Fruit fly (Drosophila melanogaster) whole organism, embryonic: ENCODE measurements around the gene CG45049.

Experiments used
- ATbp ChIP-seq: fragments of 200-800 bp; sonication (Bioruptor generic); optimal IDR thresholded peaks from 2 replicates; lab custom pipeline; 2017; ENCODE audit warnings: missing biosample characterization, mild to moderate bottlenecking, missing genetic modification characterization, missing genetic modification reagents
- Ada2b ChIP-seq: fragments of 200-800 bp; sonication (Bioruptor generic); IDR thresholded peaks from 2 replicates; pipeline ENCODE4 v1.3.6; 2022; ENCODE audit warnings: missing biosample characterization, missing genetic modification characterization
- Adf1 ChIP-seq: fragments of 200-800 bp; sonication (Bioruptor generic); IDR thresholded peaks from 2 replicates; pipeline ENCODE4 v1.3.6; 2022; ENCODE audit warnings: missing biosample characterization, missing genetic modification characterization
- B-H2 ChIP-seq: fragments of 200-800 bp; sonication (Bioruptor generic); optimal IDR thresholded peaks from 2 replicates; lab custom pipeline; 2018; ENCODE audit warnings: missing biosample characterization, mild to moderate bottlenecking, missing genetic modification characterization
- CG11456 ChIP-seq: fragments of 200-800 bp; sonication (Bioruptor generic); IDR thresholded peaks from 3 replicates; pipeline ENCODE4 v1.3.6; 2022; ENCODE audit warnings: missing biosample characterization, missing genetic modification characterization
- CG12104 ChIP-seq: fragments of 200-800 bp; sonication (Bioruptor generic); optimal IDR thresholded peaks from 3 replicates; lab custom pipeline; 2016; ENCODE audit warnings: missing biosample characterization, missing genetic modification characterization
- CG15696 ChIP-seq: fragments of 200-800 bp; sonication (Bioruptor generic); optimal IDR thresholded peaks from 2 replicates; lab custom pipeline; 2019; ENCODE audit warnings: missing biosample characterization, mild to moderate bottlenecking, missing genetic modification characterization, moderate library complexity
- CG17328 ChIP-seq: fragments of 200-800 bp; sonication (Bioruptor generic); IDR thresholded peaks from 2 replicates; pipeline ENCODE4 v1.3.6; 2022; ENCODE audit warnings: missing biosample characterization, missing genetic modification characterization
- CG17385 ChIP-seq: fragments of 200-800 bp; sonication (Bioruptor generic); optimal IDR thresholded peaks from 3 replicates; lab custom pipeline; 2018; ENCODE audit warnings: missing biosample characterization, mild to moderate bottlenecking, missing genetic modification characterization
- CG1792 ChIP-seq: fragments of 200-800 bp; sonication (Bioruptor generic); optimal IDR thresholded peaks from 2 replicates; lab custom pipeline; 2016; ENCODE audit warnings: missing biosample characterization, missing genetic modification characterization
- CG2116 ChIP-seq: fragments of 200-800 bp; sonication (Bioruptor generic); optimal IDR thresholded peaks from 3 replicates; lab custom pipeline; 2018; ENCODE audit warnings: missing biosample characterization, mild to moderate bottlenecking, missing genetic modification characterization
- CG3407 ChIP-seq: fragments of 200-800 bp; sonication (Bioruptor generic); optimal IDR thresholded peaks from 2 replicates; lab custom pipeline; 2018; ENCODE audit warnings: missing biosample characterization, mild to moderate bottlenecking, missing genetic modification characterization
- CG4707 ChIP-seq: fragments of 200-800 bp; sonication (Bioruptor generic); optimal IDR thresholded peaks from 2 replicates; lab custom pipeline; 2018; ENCODE audit warnings: missing biosample characterization, mild to moderate bottlenecking, missing genetic modification characterization, moderate library complexity
- CG6765 ChIP-seq: fragments of 200-800 bp; sonication (Bioruptor generic); optimal IDR thresholded peaks from 3 replicates; lab custom pipeline; 2017; ENCODE audit warnings: missing biosample characterization, mild to moderate bottlenecking, missing genetic modification characterization
- CG6854 ChIP-seq: fragments of 200-800 bp; sonication (Bioruptor generic); optimal IDR thresholded peaks from 3 replicates; lab custom pipeline; 2017; ENCODE audit warnings: missing biosample characterization, mild to moderate bottlenecking, missing genetic modification characterization
- CG8924 ChIP-seq: fragments of 200-800 bp; optimal IDR thresholded peaks from 3 replicates; lab custom pipeline; 2019; ENCODE audit warnings: missing biosample characterization, mild to moderate bottlenecking, missing genetic modification characterization, moderate library complexity
- CG9817 ChIP-seq: fragments of 200-800 bp; sonication (Bioruptor generic); optimal IDR thresholded peaks from 2 replicates; lab custom pipeline; 2018; ENCODE audit warnings: missing biosample characterization, mild to moderate bottlenecking, missing genetic modification characterization, moderate library complexity
- CoRest ChIP-seq: fragments of 200-800 bp; sonication (Bioruptor generic); optimal IDR thresholded peaks from 3 replicates; lab custom pipeline; 2018; ENCODE audit warnings: missing biosample characterization, mild to moderate bottlenecking, missing genetic modification characterization, moderate library complexity
- D ChIP-seq, 2 experiments: fragments of 200-800 bp in 1 of 2; fragments of >200 bp in 1 of 2; sonication (Bioruptor generic) in 1 of 2; optimal IDR thresholded peaks; 2 replicates in 1 of 2; 3 replicates in 1 of 2; lab custom pipeline; 2017; ENCODE audit warnings: mild to moderate bottlenecking in 1 of 2, missing biosample characterization in 1 of 2, missing genetic modification characterization in 1 of 2, missing genetic modification reagents in 1 of 2
- Dbx ChIP-seq: fragments of 200-800 bp; sonication (Bioruptor generic); IDR thresholded peaks from 3 replicates; pipeline ENCODE4 v1.3.6; 2022; ENCODE audit warnings: missing biosample characterization, missing genetic modification characterization
- Dek ChIP-seq: fragments of 200-800 bp; sonication (Bioruptor generic); optimal IDR thresholded peaks from 3 replicates; lab custom pipeline; 2019; ENCODE audit warnings: missing biosample characterization, mild to moderate bottlenecking, missing genetic modification characterization, moderate library complexity
- Dip2 ChIP-seq: fragments of 200-800 bp; sonication (Bioruptor generic); IDR thresholded peaks from 2 replicates; pipeline ENCODE4 v1.3.6; 2022; ENCODE audit warnings: missing biosample characterization, missing genetic modification characterization
- Fer1 ChIP-seq: fragments of 200-800 bp; sonication (Bioruptor generic); optimal IDR thresholded peaks from 2 replicates; lab custom pipeline; 2017; ENCODE audit warnings: missing biosample characterization, mild to moderate bottlenecking, missing genetic modification characterization
- Gug ChIP-seq: fragments of 200-800 bp; sonication (Bioruptor generic); IDR thresholded peaks from 4 replicates; pipeline ENCODE4 v1.3.6; 2022; ENCODE audit warnings: missing biosample characterization, missing genetic modification characterization
- Hr39 ChIP-seq: fragments of >200 bp; optimal IDR thresholded peaks from 2 replicates; lab custom pipeline; 2017
- Hsf ChIP-seq: fragments of 200-800 bp; sonication (Bioruptor generic); optimal IDR thresholded peaks from 3 replicates; lab custom pipeline; 2016; ENCODE audit warnings: missing biosample characterization, missing genetic modification characterization
- Lim3 ChIP-seq: fragments of 200-800 bp; sonication (Bioruptor generic); IDR thresholded peaks from 2 replicates; pipeline ENCODE4 v1.3.6; 2022; ENCODE audit warnings: missing biosample characterization, missing genetic modification characterization
- MTF-1 ChIP-seq: fragments of 200-800 bp; sonication (Bioruptor generic); optimal IDR thresholded peaks from 2 replicates; lab custom pipeline; 2018; ENCODE audit warnings: missing biosample characterization, mild to moderate bottlenecking, missing genetic modification characterization, borderline replicate concordance
- Nf-YA ChIP-seq: fragments of 200-800 bp; sonication (Bioruptor generic); IDR thresholded peaks from 2 replicates; pipeline ENCODE4 v1.3.6; 2022; ENCODE audit warnings: missing biosample characterization, missing genetic modification characterization
- Poxn ChIP-seq: fragments of 200-800 bp; sonication (Bioruptor generic); IDR thresholded peaks from 2 replicates; pipeline ENCODE4 v1.3.6; 2022; ENCODE audit warnings: missing biosample characterization, missing genetic modification characterization
- Scr ChIP-seq: fragments of 200-800 bp; sonication (Bioruptor generic); IDR thresholded peaks from 2 replicates; pipeline ENCODE4 v1.3.6; 2022; ENCODE audit warnings: missing biosample characterization, missing genetic modification characterization; ENCODE audit not compliant: partially characterized antibody
- Six4 ChIP-seq: fragments of 200-800 bp; sonication (Bioruptor generic); optimal IDR thresholded peaks from 2 replicates; lab custom pipeline; 2016; ENCODE audit warnings: missing biosample characterization, missing genetic modification characterization
- Sox102F ChIP-seq: fragments of 200-800 bp; sonication (Bioruptor generic); optimal IDR thresholded peaks from 2 replicates; lab custom pipeline; 2018; ENCODE audit warnings: missing biosample characterization, mild to moderate bottlenecking, missing genetic modification characterization, moderate library complexity
- Trl ChIP-seq, 3 experiments: fragments of >200 bp in 2 of 3; fragments of 200-800 bp in 1 of 3; sonication (Bioruptor generic) in 1 of 3; optimal IDR thresholded peaks; 2 replicates in 1 of 3; 3 replicates in 2 of 3; lab custom pipeline; 2016 to 2017; ENCODE audit warnings: missing biosample characterization in 1 of 3, missing genetic modification characterization in 1 of 3
- bab2 ChIP-seq: fragments of 200-800 bp; sonication (Bioruptor generic); optimal IDR thresholded peaks from 2 replicates; lab custom pipeline; 2016; ENCODE audit warnings: missing biosample characterization, missing genetic modification characterization
- bbx ChIP-seq: fragments of 200-800 bp; sonication (Bioruptor generic); IDR thresholded peaks from 2 replicates; pipeline ENCODE4 v1.3.6; 2022; ENCODE audit warnings: missing biosample characterization, missing genetic modification characterization; ENCODE audit not compliant: partially characterized antibody
- ems ChIP-seq: fragments of 200-800 bp; sonication (Bioruptor generic); optimal IDR thresholded peaks from 3 replicates; lab custom pipeline; 2016; ENCODE audit warnings: missing biosample characterization, missing genetic modification characterization
- esg ChIP-seq: fragments of 200-800 bp; sonication (Bioruptor generic); conservative IDR thresholded peaks from 2 replicates; pipeline ENCODE4 v1.3.6; 2022; ENCODE audit warnings: missing biosample characterization, missing genetic modification characterization
- fd3F ChIP-seq: fragments of 200-800 bp; sonication (Bioruptor generic); optimal IDR thresholded peaks from 2 replicates; lab custom pipeline; 2018; ENCODE audit warnings: missing biosample characterization, mild to moderate bottlenecking, missing genetic modification characterization, moderate library complexity
- grau ChIP-seq: fragments of 200-800 bp; optimal IDR thresholded peaks from 3 replicates; lab custom pipeline; 2019; ENCODE audit warnings: missing biosample characterization, mild to moderate bottlenecking, missing genetic modification characterization, moderate library complexity
- gro ChIP-seq: fragments of 200-800 bp; sonication (Bioruptor generic); optimal IDR thresholded peaks from 2 replicates; lab custom pipeline; 2016; ENCODE audit warnings: missing biosample characterization, missing genetic modification characterization
- knrl ChIP-seq: fragments of 200-800 bp; sonication (Bioruptor generic); IDR thresholded peaks from 3 replicates; pipeline ENCODE4 v1.3.6; 2022; ENCODE audit warnings: missing biosample characterization, missing genetic modification characterization; ENCODE audit not compliant: partially characterized antibody
- maf-S ChIP-seq: fragments of 200-800 bp; sonication (Bioruptor generic); optimal IDR thresholded peaks from 2 replicates; lab custom pipeline; 2016; ENCODE audit warnings: missing biosample characterization, missing genetic modification characterization
- p53 ChIP-seq: fragments of 200-800 bp; sonication (Bioruptor generic); optimal IDR thresholded peaks from 2 replicates; lab custom pipeline; 2016; ENCODE audit warnings: missing biosample characterization, missing genetic modification characterization
- pnt ChIP-seq: fragments of 200-800 bp; sonication (Bioruptor generic); optimal IDR thresholded peaks from 3 replicates; lab custom pipeline; 2016; ENCODE audit warnings: missing biosample characterization, missing genetic modification characterization
- ranshi ChIP-seq: fragments of 200-800 bp; sonication (Bioruptor generic); IDR thresholded peaks from 2 replicates; pipeline ENCODE4 v1.3.6; 2022; ENCODE audit warnings: missing biosample characterization, missing genetic modification characterization
- schlank ChIP-seq: fragments of 200-800 bp; sonication (Bioruptor generic); optimal IDR thresholded peaks from 2 replicates; lab custom pipeline; 2018; ENCODE audit warnings: missing biosample characterization, mild to moderate bottlenecking, missing genetic modification characterization
- sens-2 ChIP-seq: fragments of 200-800 bp; sonication (Bioruptor generic); IDR thresholded peaks from 2 replicates; pipeline ENCODE4 v1.3.6; 2022; ENCODE audit warnings: missing biosample characterization, missing genetic modification characterization
- shn ChIP-seq: fragments of 200-800 bp; sonication (Bioruptor generic); optimal IDR thresholded peaks from 3 replicates; lab custom pipeline; 2016; ENCODE audit warnings: missing biosample characterization, missing genetic modification characterization
- zf30C ChIP-seq: fragments of 200-800 bp; sonication (Bioruptor generic); optimal IDR thresholded peaks from 3 replicates; lab custom pipeline; 2018; ENCODE audit warnings: missing biosample characterization, mild to moderate bottlenecking, missing genetic modification characterization

CG45049 gene

DNA sequence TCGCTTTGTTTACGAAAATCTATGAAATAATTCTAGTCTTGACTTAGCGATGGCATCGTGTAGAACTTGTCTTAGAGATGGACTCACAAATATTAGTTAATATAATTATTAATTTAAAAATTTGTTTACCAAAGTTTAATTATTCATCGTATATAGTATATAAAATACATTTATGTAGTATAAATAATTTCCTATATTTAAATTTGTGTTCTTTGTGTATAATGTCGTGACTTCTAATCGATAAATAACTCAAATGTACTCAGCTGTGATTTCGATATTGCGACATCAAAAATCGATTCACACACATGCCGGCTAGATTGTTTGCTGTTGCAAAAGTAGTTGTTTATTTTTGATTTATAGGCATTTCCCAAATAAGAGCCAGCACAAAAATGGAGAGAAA, 36.5 kb upstream of the CG45049 start, which contains the start of the genes wfs1 and Nup133 (continued):
- TF ChIP-seq p53 (GFP tag; lab: Kevin White, UChicago) (no peak), CoRest (tag; lab: Kevin White, UChicago) (peak; percentile 91), Hr39 (lab: Kevin White, UChicago) (no peak), Scr (GFP tag; lab: Robert Waterston, UW) (peak; percentile 93), Dek (peak; percentile 71), CG2116 (GFP tag; lab: Kevin White, UChicago) (peak; percentile 88), bbx (GFP tag; lab: Robert Waterston, UW) (peak; percentile 32; the same call in 1 of the 2 replicates), fd3F (GFP tag; lab: Kevin White, UChicago) (peak; percentile 74), knrl (GFP tag; lab: Robert Waterston, UW) (peak; percentile 90), Poxn (GFP tag; lab: Robert Waterston, UW) (no peak), bab2 (GFP tag; lab: Kevin White, UChicago) (peak; percentile 24), CG8924 (peak; percentile 91), CG4707 (GFP tag; lab: Kevin White, UChicago) (peak; percentile 15), pnt (GFP tag; lab: Kevin White, UChicago) (no peak), CG11456 (GFP tag; lab: Robert Waterston, UW) (peak; percentile 50; the same call in 1 of the 3 replicates), schlank (no peak), Trl (optimal IDR thresholded peaks at IDR 0.05; lab: Kevin White, UChicago) (no peak), Trl (GFP tag; optimal IDR thresholded peaks at IDR 0.05; lab: Kevin White, UChicago) (no peak), D (optimal IDR thresholded peaks at IDR 0.05; lab: Kevin White, UChicago) (no peak), D (GFP tag; optimal IDR thresholded peaks at IDR 0.05; lab: Kevin White, UChicago) (peak; percentile 60), Ada2b (peak; percentile 43; the same call in 1 of the 2 replicates), maf-S (no peak), ATbp (peak; percentile 48), CG3407 (peak; percentile 55), sens-2 (GFP tag; lab: Robert Waterston, UW) (no peak), esg (GFP tag; lab: Robert Waterston, UW) (peak; percentile 56), gro (GFP tag; lab: Kevin White, UChicago) (no peak), CG15696 (peak; percentile 92), Lim3 (GFP tag; lab: Robert Waterston, UW) (no peak), Dip2 (no peak), ems (GFP tag; lab: Kevin White, UChicago) (no peak), Adf1 (GFP tag; lab: Robert Waterston, UW) (0 out of 2 replicates have a peak, but pooled peaks have one; percentile 31), CG6765 (GFP tag; lab: Kevin White, UChicago) (peak; percentile 47), CG1792 (GFP tag; lab: Kevin White, UChicago) (no peak), Fer1 (GFP tag; lab: Kevin White, UChicago) (no peak), CG17328 (GFP tag; lab: Robert Waterston, UW) (peak; percentile 48; the same call in 1 of the 2 replicates), Six4 (GFP tag; lab: Kevin White, UChicago) (peak; percentile 60), CG9817 (peak; percentile 76), Hsf (no peak), MTF-1 (GFP tag; lab: Kevin White, UChicago) (no peak), zf30C (no peak), Sox102F (peak; percentile 80), CG12104 (GFP tag; lab: Kevin White, UChicago) (peak; percentile 35), B-H2 (GFP tag; lab: Kevin White, UChicago) (peak; percentile 77), Gug (GFP tag; lab: Robert Waterston, UW) (no peak), Nf-YA (GFP tag; lab: Robert Waterston, UW) (peak; percentile 40; the same call in 1 of the 2 replicates), grau (peak; percentile 88), ranshi (peak; percentile 52; the same call in 1 of the 2 replicates), CG6854 (GFP tag; lab: Kevin White, UChicago) (no peak), shn (GFP tag; lab: Kevin White, UChicago) (no peak), CG17385 (GFP tag; lab: Kevin White, UChicago) (no peak), Dbx (GFP tag; lab: Robert Waterston, UW) (peak; percentile 76)
